Worm (Caenorhabditis elegans): ENCODE results near the gene grl-14.
A peak's percentile ranks its signal among the peaks of the same experiment; 100 is the strongest.

Gene grl-14

DNA sequence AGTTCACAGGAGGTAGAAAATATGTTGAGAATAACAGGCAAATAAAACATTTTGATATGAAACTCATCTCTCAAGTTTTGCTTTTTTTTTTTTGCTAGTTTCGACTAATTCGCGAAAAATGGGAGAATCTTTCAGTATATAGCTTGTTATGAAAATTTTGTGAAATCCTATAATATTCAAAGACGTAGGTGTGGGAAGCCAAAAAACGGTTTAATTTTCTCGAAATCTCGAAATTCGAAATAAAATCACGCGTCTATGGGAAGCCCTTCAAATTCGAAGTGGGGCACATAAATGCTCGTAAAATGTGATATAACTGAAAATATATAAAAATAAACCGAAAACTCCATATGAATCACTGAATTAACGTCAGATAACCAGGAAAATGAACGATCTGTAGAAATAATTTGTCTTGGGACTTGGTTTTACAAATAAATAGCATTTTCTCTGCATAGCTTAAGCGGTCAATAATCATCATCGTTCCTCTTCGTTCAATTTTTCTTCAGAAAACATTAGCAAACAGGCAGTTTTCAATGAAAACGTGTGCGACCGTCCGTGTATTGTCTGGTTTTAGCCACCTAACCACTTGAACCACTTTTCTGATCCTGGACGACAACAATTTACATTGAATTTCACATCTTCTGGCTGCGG, at the start of gene grl-14, which contains the start of gene gcy-22:
grl-14 (plus strand) TSS at position 598 of the 648 bp plus-strand sequence.
gcy-22 (minus strand) TSS at position 101 of the 648 bp plus-strand sequence.
- TF ChIP-seq snpc-4 (tag; optimal IDR thresholded peaks at IDR 0.05) (no peak), rbr-2 (tag; optimal IDR thresholded peaks at IDR 0.05) (no peak), zag-1 (tag; optimal IDR thresholded peaks at IDR 0.05) (no peak), unc-130 (GFP tag; optimal IDR thresholded peaks at IDR 0.05) (no peak)

DNA sequence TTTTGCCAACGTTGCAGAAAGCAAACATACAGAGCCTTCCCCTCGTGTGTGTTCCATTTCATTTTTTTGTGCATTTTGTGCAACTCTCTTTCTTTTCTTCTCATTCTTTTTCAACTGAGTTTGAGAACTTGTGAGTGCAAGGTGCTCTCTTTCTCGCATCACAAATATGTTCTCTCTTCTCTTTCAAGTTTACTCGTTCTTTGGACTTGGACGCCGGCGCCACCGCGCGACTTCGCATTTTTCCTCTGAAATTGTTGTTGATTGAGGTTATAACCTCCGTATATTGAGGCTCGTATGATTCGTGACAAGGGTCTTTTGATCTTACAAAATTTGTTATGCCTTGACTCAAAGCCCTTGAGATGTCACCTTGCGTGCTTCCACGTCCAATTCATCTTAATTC, 48.6 kb upstream of the grl-14 start:
- peak; percentile 19 for TF ChIP-seq ces-1 (GFP tag; optimal IDR thresholded peaks at IDR 0.05)
- no peak for TF ChIP-seq ceh-20 (GFP tag; IDR thresholded peaks at IDR 0.05)
- peak; percentile 13 for TF ChIP-seq fkh-10 (GFP tag; optimal IDR thresholded peaks at IDR 0.05)
- TF ChIP-seq lin-13 (GFP tag; optimal IDR thresholded peaks at IDR 0.05), result peak; percentile 10
- TF ChIP-seq arid-1 (GFP tag; conservative IDR thresholded peaks at IDR 0.05), result 0 out of 2 replicates have a peak, but pooled peaks have one; percentile 30
- no peak for TF ChIP-seq ZK546.5 (tag; optimal IDR thresholded peaks at IDR 0.05)
- TF ChIP-seq zfp-2 (tag; optimal IDR thresholded peaks at IDR 0.05), result no peak
- no peak for TF ChIP-seq ceh-82 (tag; optimal IDR thresholded peaks at IDR 0.05)
- no peak for TF ChIP-seq jun-1 (tag; optimal IDR thresholded peaks at IDR 0.05)
- TF ChIP-seq spr-3 (GFP tag; optimal IDR thresholded peaks at IDR 0.05), result no peak
- TF ChIP-seq nhr-102 (tag; optimal IDR thresholded peaks at IDR 0.05), result no peak
- TF ChIP-seq unc-62 (GFP tag; optimal IDR thresholded peaks at IDR 0.05 in 1 of 2), result peak in 1 of 2 experiments; percentile 74
- TF ChIP-seq unc-62 (tag; optimal IDR thresholded peaks at IDR 0.05), result no peak
- no peak for TF ChIP-seq ztf-7 (tag; optimal IDR thresholded peaks at IDR 0.05)
- peak; percentile 64 for TF ChIP-seq nhr-77 (tag; optimal IDR thresholded peaks at IDR 0.05)
- TF ChIP-seq mdl-1 (tag; optimal IDR thresholded peaks at IDR 0.05), result peak in 1 of 2 experiments; percentile 77
- TF ChIP-seq zag-1 (tag; optimal IDR thresholded peaks at IDR 0.05), result no peak
- peak; percentile 83 for TF ChIP-seq dmd-6 (GFP tag; IDR thresholded peaks at IDR 0.05)
- peak; percentile 29; the same call in 1 of the 2 replicates for TF ChIP-seq tra-1 (GFP tag; IDR thresholded peaks at IDR 0.05)
- no peak for TF ChIP-seq Y75B8A.6 (GFP tag; IDR thresholded peaks at IDR 0.05)
- no peak for TF ChIP-seq mxl-2 (GFP tag; conservative IDR thresholded peaks at IDR 0.05)
- TF ChIP-seq nhr-237 (tag; optimal IDR thresholded peaks at IDR 0.05), result no peak
- no peak for TF ChIP-seq lin-39 (tag; optimal IDR thresholded peaks at IDR 0.05)
- TF ChIP-seq Y5F2A.4 (GFP tag; optimal IDR thresholded peaks at IDR 0.05), result no peak
- peak; percentile 84 for TF ChIP-seq hlh-30 (tag; optimal IDR thresholded peaks at IDR 0.05; ENCODE audit: insufficient read depth)
- TF ChIP-seq lsy-2 (tag; optimal IDR thresholded peaks at IDR 0.05), result peak; percentile 48 to 64
- peak; percentile 73 for TF ChIP-seq nhr-11 (tag; optimal IDR thresholded peaks at IDR 0.05)
- TF ChIP-seq F37D6.2 (tag; optimal IDR thresholded peaks at IDR 0.05), result no peak
- no peak for TF ChIP-seq dpl-1 (GFP tag; optimal IDR thresholded peaks at IDR 0.05)
- no peak for TF ChIP-seq spr-1 (tag; optimal IDR thresholded peaks at IDR 0.05)
- no peak for TF ChIP-seq nhr-111 (GFP tag; optimal IDR thresholded peaks at IDR 0.05)
- TF ChIP-seq ztf-11 (tag; optimal IDR thresholded peaks at IDR 0.05), result no peak
- 0 out of 2 replicates have a peak, but pooled peaks have one; percentile 6 for TF ChIP-seq mdt-29 (GFP tag; IDR thresholded peaks at IDR 0.05)
- no peak for TF ChIP-seq ceh-28 (tag; optimal IDR thresholded peaks at IDR 0.05)
- TF ChIP-seq daf-12 (tag; optimal IDR thresholded peaks at IDR 0.05), result no peak
- TF ChIP-seq T26A8.4 (GFP tag; IDR thresholded peaks at IDR 0.05), result peak; percentile 14; the same call in 1 of the 2 replicates
- TF ChIP-seq ZK337.2 (GFP tag; IDR thresholded peaks at IDR 0.05), result no peak
- no peak for TF ChIP-seq egl-27 (tag; optimal IDR thresholded peaks at IDR 0.05)
- no peak for TF ChIP-seq F26F4.8 (GFP tag; conservative IDR thresholded peaks at IDR 0.05)
- no peak for TF ChIP-seq daf-16 (GFP tag; optimal IDR thresholded peaks at IDR 0.05)
- peak; percentile 48 for TF ChIP-seq daf-16 (tag; optimal IDR thresholded peaks at IDR 0.05)
- no peak for TF ChIP-seq ceh-44 (GFP tag; IDR thresholded peaks at IDR 0.05)
- TF ChIP-seq lin-1 (GFP tag; IDR thresholded peaks at IDR 0.05), result peak; percentile 36; the same call in 1 of the 2 replicates
- TF ChIP-seq hif-1 (tag; optimal IDR thresholded peaks at IDR 0.05), result peak in 1 of 2 experiments; percentile 84
- TF ChIP-seq mes-2 (tag; optimal IDR thresholded peaks at IDR 0.05; ENCODE audit: poor library complexity, severe bottlenecking), result peak; percentile 61
- no peak for TF ChIP-seq lin-38 (GFP tag; IDR thresholded peaks at IDR 0.05)

Measured in whole organism, L4 larva.